Worm (Caenorhabditis elegans): Measurements from ENCODE around the gene Y1A5A.1.

Y1A5A.1 gene

DNA sequence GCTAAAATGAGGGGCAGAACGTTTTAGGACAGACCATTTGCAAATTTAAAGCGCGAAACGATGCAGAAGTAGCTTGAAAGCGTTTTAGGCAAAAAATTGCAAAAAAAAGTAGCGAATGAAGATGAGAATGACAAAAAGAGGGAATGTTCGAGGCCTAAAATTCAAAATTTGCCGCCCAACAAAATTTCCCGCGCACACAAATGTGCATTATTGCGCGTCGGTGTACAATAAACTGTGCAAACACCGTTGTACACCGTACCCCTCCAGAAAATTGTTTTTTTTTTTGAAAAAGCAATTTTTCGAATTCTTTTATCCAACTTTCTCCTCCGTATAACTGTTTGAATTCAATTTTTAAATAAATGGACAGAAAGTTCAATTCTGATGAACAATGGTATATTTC is 33.3 kb upstream of the Y1A5A.1 start, which contains the start of gene snpc-3.4 (continued):
- peak; percentile 37 for TF ChIP-seq lin-40 (tag; optimal IDR thresholded peaks at IDR 0.05)
- peak; percentile 9 for TF ChIP-seq rpc-1 (optimal IDR thresholded peaks at IDR 0.05)
- TF ChIP-seq rpc-1 (tag; optimal IDR thresholded peaks at IDR 0.05): no peak
- no peak for TF ChIP-seq pha-4 (tag; optimal IDR thresholded peaks at IDR 0.05)
- peak; percentile 71 for TF ChIP-seq ceh-27 (GFP tag; optimal IDR thresholded peaks at IDR 0.05)
- peak; percentile 88 for TF ChIP-seq pbrm-1 (GFP tag; IDR thresholded peaks at IDR 0.05)
- TF ChIP-seq tlf-1 (GFP tag; optimal IDR thresholded peaks at IDR 0.05): peak; percentile 94
- TF ChIP-seq madf-10 (tag; optimal IDR thresholded peaks at IDR 0.05): no peak
- no peak for TF ChIP-seq die-1 (tag; optimal IDR thresholded peaks at IDR 0.05)
- no peak for TF ChIP-seq K12H6.12 (tag; optimal IDR thresholded peaks at IDR 0.05)
- no peak for TF ChIP-seq nhr-179 (tag; optimal IDR thresholded peaks at IDR 0.05)

DNA sequence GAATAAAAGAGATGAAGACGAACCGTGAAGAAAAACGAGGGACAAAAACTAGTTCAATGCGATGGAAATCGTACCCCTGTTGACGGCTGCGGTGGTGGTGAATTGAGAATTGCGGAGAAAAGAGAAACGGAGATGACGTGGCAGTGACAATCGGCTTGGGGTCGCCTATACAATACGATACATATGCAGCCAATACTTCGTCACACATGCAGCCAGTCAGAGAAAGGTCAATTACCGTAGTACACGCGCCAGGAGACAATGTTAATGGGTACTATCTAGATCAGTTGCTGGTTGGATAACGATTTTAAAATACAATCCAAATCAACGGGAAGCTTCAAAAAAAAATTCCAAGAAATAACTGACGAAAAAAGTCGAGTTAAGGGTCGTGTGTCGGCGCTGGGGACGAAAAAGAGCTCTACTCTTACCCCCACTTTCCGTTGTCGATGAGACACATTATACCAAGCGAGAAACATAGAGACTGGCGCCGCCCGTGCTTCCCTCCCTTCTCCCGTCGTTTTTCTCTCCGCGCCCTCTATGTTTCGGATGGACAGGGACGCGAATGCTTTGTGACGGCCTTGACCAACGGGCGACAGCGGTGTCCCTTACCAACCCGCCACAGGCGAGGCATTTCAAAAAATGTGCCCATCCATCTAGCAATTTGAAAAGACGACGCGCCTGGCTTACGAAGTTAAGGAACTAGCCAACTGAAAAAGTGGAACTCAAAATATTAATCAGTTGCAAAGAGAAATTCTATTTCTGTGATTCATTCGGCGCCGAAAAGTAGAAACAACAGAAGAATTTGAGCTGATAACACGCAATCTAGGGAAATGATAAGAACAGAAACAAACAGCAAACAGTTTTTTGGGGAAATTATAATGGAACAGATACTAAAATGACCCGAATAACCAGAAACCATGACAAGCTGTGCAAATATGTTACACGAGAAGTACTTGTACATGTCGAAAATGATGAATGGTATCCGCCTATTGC is 32.4 kb upstream of the Y1A5A.1 start:
- TF ChIP-seq F33H1.4 (GFP tag; IDR thresholded peaks at IDR 0.05) (no peak), madf-8 (GFP tag; conservative IDR thresholded peaks at IDR 0.05) (0 out of 2 replicates have a peak, but pooled peaks have one; percentile 13), dox-1 (GFP tag; IDR thresholded peaks at IDR 0.05) (peak; percentile 51), B0336.3 (GFP tag; IDR thresholded peaks at IDR 0.05) (no peak), ztf-18 (tag; optimal IDR thresholded peaks at IDR 0.05) (peak; percentile 25), F49E8.2 (tag; optimal IDR thresholded peaks at IDR 0.05; ENCODE audit: insufficient read depth) (no peak), ekl-4 (GFP tag; IDR thresholded peaks at IDR 0.05) (no peak), egrh-3 (GFP tag; IDR thresholded peaks at IDR 0.05) (peak; percentile 70), madf-3 (GFP tag; IDR thresholded peaks at IDR 0.05) (0 out of 2 replicates have a peak, but pooled peaks have one; percentile 1), nhr-80 (tag; optimal IDR thresholded peaks at IDR 0.05) (peak; percentile 88), cebp-1 (GFP tag; IDR thresholded peaks at IDR 0.05) (peak; percentile 29; the same call in 1 of the 2 replicates), cebp-1 (tag; optimal IDR thresholded peaks at IDR 0.05) (peak; percentile 60), nhr-27 (tag; optimal IDR thresholded peaks at IDR 0.05) (peak; percentile 28), mes-4 (tag; optimal IDR thresholded peaks at IDR 0.05) (no peak), lag-1 (GFP tag; IDR thresholded peaks at IDR 0.05) (no peak), attf-5 (GFP tag; optimal IDR thresholded peaks at IDR 0.05) (peak; percentile 9), hsf-1 (GFP tag; IDR thresholded peaks at IDR 0.05) (peak; percentile 11; the same call in 1 of the 2 replicates), ets-4 (GFP tag; optimal IDR thresholded peaks at IDR 0.05) (peak; percentile 44)

- 0 out of 2 replicates have a peak, but pooled peaks have one; percentile 12 for TF ChIP-seq rcor-1 (GFP tag; IDR thresholded peaks at IDR 0.05)
- TF ChIP-seq chd-7 (tag; optimal IDR thresholded peaks at IDR 0.05): no peak
- peak; percentile 31 for TF ChIP-seq ztf-18 (tag; optimal IDR thresholded peaks at IDR 0.05)
- no peak for TF ChIP-seq ceh-91 (GFP tag; IDR thresholded peaks at IDR 0.05)
- TF ChIP-seq egl-44 (GFP tag; IDR thresholded peaks at IDR 0.05): no peak
- TF ChIP-seq hmg-1.2 (GFP tag; IDR thresholded peaks at IDR 0.05): peak; percentile 30
- TF ChIP-seq snpc-3.4 (tag; optimal IDR thresholded peaks at IDR 0.05): no peak
- TF ChIP-seq bed-1 (GFP tag; IDR thresholded peaks at IDR 0.05): no peak
- TF ChIP-seq dpff-1 (tag; optimal IDR thresholded peaks at IDR 0.05): no peak
- TF ChIP-seq nfyb-1 (GFP tag; IDR thresholded peaks at IDR 0.05): peak; percentile 76
- TF ChIP-seq ceh-58 (GFP tag; IDR thresholded peaks at IDR 0.05): no peak
- TF ChIP-seq lin-35 (GFP tag; optimal IDR thresholded peaks at IDR 0.05): peak in 1 of 3 experiments; percentile 55
- peak; percentile 41 for TF ChIP-seq ama-1 (optimal IDR thresholded peaks at IDR 0.05)
- no peak for TF ChIP-seq ama-1 (GFP tag; optimal IDR thresholded peaks at IDR 0.05)
- peak; percentile 64 for TF ChIP-seq ceh-27 (GFP tag; optimal IDR thresholded peaks at IDR 0.05)
- no peak for TF ChIP-seq hsf-1 (GFP tag; IDR thresholded peaks at IDR 0.05)
- no peak for TF ChIP-seq B0336.3 (GFP tag; IDR thresholded peaks at IDR 0.05)
- no peak for TF ChIP-seq B0261.1 (tag; optimal IDR thresholded peaks at IDR 0.05)
- no peak for TF ChIP-seq ets-4 (GFP tag; optimal IDR thresholded peaks at IDR 0.05)
- no peak for TF ChIP-seq F33H1.4 (GFP tag; IDR thresholded peaks at IDR 0.05)
- TF ChIP-seq Y79H2A.3 (GFP tag; conservative IDR thresholded peaks at IDR 0.05): no peak
- TF ChIP-seq lin-54 (GFP tag; optimal IDR thresholded peaks at IDR 0.05): no peak
- no peak for TF ChIP-seq ekl-4 (GFP tag; IDR thresholded peaks at IDR 0.05)
- no peak for TF ChIP-seq lag-1 (GFP tag; IDR thresholded peaks at IDR 0.05)
Measured at ce11 chrIII:4018095-4018498, 31.6 kb upstream of the Y1A5A.1 start.
